Worm (Caenorhabditis elegans) whole organism, mixed stage, embryonic: ENCODE data around the gene ZK622.1.

Experiments used
- bed-3 ChIP-seq: fragments of 200-800 bp; sonication (Bioruptor generic); optimal IDR thresholded peaks from 3 replicates; lab custom pipeline; 2018; ENCODE audit warnings: mild to moderate bottlenecking, missing genetic modification characterization, moderate library complexity, missing compliant biosample characterization
- ceh-39 ChIP-seq: fragments of 150-350 bp; optimal IDR thresholded peaks from 2 replicates; lab custom pipeline; 2014; ENCODE audit warnings: missing biosample characterization, missing genetic modification characterization
- lin-13 ChIP-seq: fragments of 150-350 bp; optimal IDR thresholded peaks from 2 replicates; lab custom pipeline; 2014; ENCODE audit warnings: missing biosample characterization, missing genetic modification characterization
- mab-5 ChIP-seq: fragments of 150-350 bp; optimal IDR thresholded peaks from 2 replicates; lab custom pipeline; 2014; ENCODE audit warnings: missing biosample characterization, missing genetic modification characterization
- nhr-12 ChIP-seq: fragments of 150-350 bp; optimal IDR thresholded peaks from 2 replicates; lab custom pipeline; 2014; ENCODE audit warnings: missing biosample characterization, missing genetic modification characterization
- nhr-76 ChIP-seq: sonication (generic microtip); optimal IDR thresholded peaks from 2 replicates; lab custom pipeline; 2017; ENCODE audit warnings: missing biosample characterization, missing genetic modification characterization
- pha-4 ChIP-seq: fragments of 150-350 bp; optimal IDR thresholded peaks from 2 replicates; lab custom pipeline; 2018; ENCODE audit warnings: missing biosample characterization, missing genetic modification reagents, missing genetic modification characterization
- sptf-1 ChIP-seq: sonication (generic microtip); optimal IDR thresholded peaks from 2 replicates; lab custom pipeline; 2017; ENCODE audit warnings: mild to moderate bottlenecking, missing genetic modification characterization, moderate library complexity, missing compliant biosample characterization
- unc-62 ChIP-seq: fragments of 150-350 bp; optimal IDR thresholded peaks from 2 replicates; lab custom pipeline; 2014; ENCODE audit warnings: missing biosample characterization, missing genetic modification reagents, missing genetic modification characterization

DNA sequence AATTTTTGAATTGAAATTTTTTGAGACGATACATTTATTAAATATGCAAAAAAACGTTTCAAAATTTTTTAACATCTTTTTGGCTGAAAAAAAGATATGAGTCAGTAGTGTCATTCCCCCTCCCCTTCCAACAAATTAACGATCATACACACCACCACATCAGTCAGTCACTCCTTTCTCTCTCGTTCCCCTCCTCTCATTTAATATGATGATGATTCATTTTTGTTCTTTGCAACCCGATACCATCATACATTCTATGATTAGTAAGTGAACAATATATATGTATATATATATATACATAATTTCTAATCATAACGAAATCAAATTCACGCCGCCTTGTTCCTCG, 43.9 kb downstream of the ZK622.1 start:
- no peak for TF ChIP-seq nhr-76 (tag; lab: Kevin White, UChicago)
- no peak for TF ChIP-seq ceh-39 (tag; lab: Kevin White, UChicago)
- no peak for TF ChIP-seq pha-4 (tag; lab: Kevin White, UChicago)
- no peak for TF ChIP-seq unc-62 (GFP tag; lab: Kevin White, UChicago)
- no peak for TF ChIP-seq bed-3 (GFP tag; lab: Kevin White, UChicago)
- TF ChIP-seq mab-5 (tag; lab: Kevin White, UChicago) = no peak
- no peak for TF ChIP-seq sptf-1 (tag; lab: Kevin White, UChicago)
- TF ChIP-seq lin-13 (tag; lab: Kevin White, UChicago) = no peak
- no peak for TF ChIP-seq nhr-12 (tag; lab: Kevin White, UChicago)
